Worm (Caenorhabditis elegans) whole organism, L4 larva: ENCODE results near the gene R53.4.

Experiments used
- D1046.2 ChIP-seq: fragments of 200-800 bp; sonication (Bioruptor generic); IDR thresholded peaks from 2 replicates; pipeline ENCODE4 v1.3.6; 2022; ENCODE audit warnings: missing genetic modification characterization, missing compliant biosample characterization
- arid-1 ChIP-seq: fragments of 200-800 bp; sonication (Bioruptor generic); conservative IDR thresholded peaks from 2 replicates; pipeline ENCODE4 v1.3.6; 2022; ENCODE audit warnings: missing genetic modification reagents, missing genetic modification characterization, missing compliant biosample characterization
- lim-7 ChIP-seq: fragments of 200-800 bp; sonication (Bioruptor generic); IDR thresholded peaks from 2 replicates; pipeline ENCODE4 v1.3.6; 2022; ENCODE audit warnings: missing genetic modification characterization, missing compliant biosample characterization
- lin-13 ChIP-seq: fragments of 150-350 bp; optimal IDR thresholded peaks from 2 replicates; lab custom pipeline; 2014; ENCODE audit warnings: missing biosample characterization, missing genetic modification reagents, missing genetic modification characterization
- pqm-1 ChIP-seq: sonication (generic microtip); optimal IDR thresholded peaks from 2 replicates; lab custom pipeline; 2017; ENCODE audit warnings: missing biosample characterization, missing genetic modification characterization
- set-16 ChIP-seq: fragments of 200-800 bp; sonication (Bioruptor generic); IDR thresholded peaks from 2 replicates; pipeline ENCODE4 v1.3.6; 2022; ENCODE audit warnings: missing genetic modification reagents, missing genetic modification characterization, missing compliant biosample characterization

DNA sequence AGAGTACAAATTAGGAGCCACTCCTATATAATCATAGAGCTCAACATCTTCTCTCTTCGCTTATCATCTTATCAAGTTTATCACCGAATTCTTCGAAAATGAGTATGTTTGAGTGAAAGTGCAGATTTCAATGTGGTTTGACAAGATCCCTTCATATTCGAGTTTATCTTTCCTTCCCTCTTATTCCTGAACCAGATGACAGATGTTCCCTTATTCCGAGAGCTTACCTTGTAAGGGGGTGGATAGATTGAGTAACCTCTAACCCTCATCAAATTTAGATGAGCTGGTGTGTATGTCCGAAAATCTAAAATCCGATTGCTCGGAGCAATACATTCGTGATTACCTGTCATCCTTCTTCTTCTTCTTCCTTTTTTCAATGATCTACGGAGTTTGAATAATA is 19.2 kb downstream of the R53.4 start:
- TF ChIP-seq set-16 (GFP tag; lab: Robert Waterston, UW), result no peak
- no peak for TF ChIP-seq lin-13
- TF ChIP-seq arid-1, result no peak
- TF ChIP-seq D1046.2 (GFP tag; lab: Robert Waterston, UW), result no peak
- TF ChIP-seq pqm-1 (tag; lab: Kevin White, UChicago), result no peak
- TF ChIP-seq lim-7 (GFP tag; lab: Robert Waterston, UW), result no peak
